Fruit fly (Drosophila melanogaster) whole organism, embryonic: Measurements from ENCODE around the gene CG3294.

Experiments
- Nf-YA ChIP-seq: fragments of 200-800 bp; sonication (Bioruptor generic); IDR thresholded peaks from 2 replicates; pipeline ENCODE4 v1.3.6; 2022; ENCODE audit warnings: missing biosample characterization, missing genetic modification characterization
- sr ChIP-seq: fragments of 200-800 bp; sonication (Bioruptor generic); IDR thresholded peaks from 3 replicates; pipeline ENCODE4 v1.3.6; 2022; ENCODE audit warnings: missing biosample characterization, missing genetic modification characterization

DNA sequence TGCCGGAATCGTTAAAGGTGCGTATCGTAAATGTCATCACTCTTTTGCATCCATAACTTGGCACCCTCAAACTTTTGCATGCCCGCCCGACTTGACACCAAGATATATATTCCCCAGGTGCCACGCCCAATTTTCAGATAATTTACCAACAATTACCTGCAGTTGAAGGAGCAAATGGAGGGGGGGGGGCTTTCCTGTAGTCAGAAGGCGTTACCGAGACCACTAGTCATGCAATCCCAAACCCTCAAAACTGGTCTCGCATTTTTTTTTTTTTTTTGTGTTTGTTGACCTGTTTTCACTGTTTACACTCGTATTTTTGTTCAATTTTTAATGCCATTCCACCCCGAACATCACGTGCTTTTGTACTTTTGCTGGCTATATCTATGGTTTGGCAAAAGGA, 31.3 kb downstream of the CG3294 start:
- TF ChIP-seq sr (GFP tag; lab: Robert Waterston, UW): no peak
- no peak for TF ChIP-seq Nf-YA
